Worm (Caenorhabditis elegans) whole organism, L4/young adult: ENCODE results near the gene ril-1.

Experiments used
- W03F9.2 ChIP-seq: fragments of 150-350 bp; optimal IDR thresholded peaks from 2 replicates; lab custom pipeline; 2014; ENCODE audit warnings: missing biosample characterization, missing genetic modification characterization
- dao-5 ChIP-seq: sonication (generic microtip); optimal IDR thresholded peaks from 2 replicates; lab custom pipeline; 2016; ENCODE audit warnings: missing genotype, missing genetic modification characterization, moderate library complexity, missing compliant biosample characterization

ce11 chrV:14530813-14531212 is 6.9 kb upstream of the ril-1 start, which contains the start of gene kcnl-4:
- TF ChIP-seq W03F9.2 (tag; lab: Kevin White, UChicago): no peak
- TF ChIP-seq dao-5 (tag; lab: Kevin White, UChicago): no peak
